Worm (Caenorhabditis elegans): ENCODE results near the gene daf-1.

DNA sequence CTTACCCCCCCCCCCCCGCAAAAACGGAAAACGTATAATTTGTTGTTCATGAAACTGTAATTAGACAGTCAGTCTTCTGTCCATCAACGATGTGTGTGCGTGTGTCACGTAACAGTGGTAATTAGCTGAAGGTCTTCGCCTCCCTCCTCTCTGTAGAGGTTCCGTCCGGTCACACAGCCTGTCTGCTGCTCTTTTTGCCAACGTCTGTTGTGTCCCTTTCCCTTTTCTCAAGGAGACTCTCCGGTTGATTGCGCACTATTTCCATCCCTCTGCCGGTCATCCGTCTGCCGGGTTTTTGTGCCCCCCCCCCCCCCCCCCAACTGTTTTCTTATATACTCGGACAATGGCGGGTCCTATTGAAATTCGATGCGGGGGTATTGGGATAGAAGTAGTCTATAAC, 43.5 kb downstream of the daf-1 start:
- TF ChIP-seq hlh-4 (tag; optimal IDR thresholded peaks at IDR 0.05), result no peak
- TF ChIP-seq ces-1 (GFP tag; optimal IDR thresholded peaks at IDR 0.05), result no peak
- TF ChIP-seq lin-14 (GFP tag; optimal IDR thresholded peaks at IDR 0.05), result peak; percentile 47
- no peak for TF ChIP-seq nhr-237 (tag; optimal IDR thresholded peaks at IDR 0.05)
- no peak for TF ChIP-seq egl-27 (tag; optimal IDR thresholded peaks at IDR 0.05)
- no peak for TF ChIP-seq aha-1 (tag; optimal IDR thresholded peaks at IDR 0.05)
- TF ChIP-seq dpl-1 (GFP tag; optimal IDR thresholded peaks at IDR 0.05), result no peak
- no peak for TF ChIP-seq ceh-82 (tag; optimal IDR thresholded peaks at IDR 0.05)
- no peak for TF ChIP-seq nhr-12 (tag; optimal IDR thresholded peaks at IDR 0.05)
- TF ChIP-seq mdl-1 (tag; optimal IDR thresholded peaks at IDR 0.05), result no peak
- TF ChIP-seq ztf-11 (tag; optimal IDR thresholded peaks at IDR 0.05), result peak in 1 of 2 experiments; percentile 16
- no peak for TF ChIP-seq snpc-4 (tag; optimal IDR thresholded peaks at IDR 0.05)
- no peak for TF ChIP-seq aly-2 (tag; optimal IDR thresholded peaks at IDR 0.05)
- TF ChIP-seq mep-1 (tag; optimal IDR thresholded peaks at IDR 0.05), result peak; percentile 22

All from whole organism, L1 larva.